Worm (Caenorhabditis elegans): ENCODE data around the gene F33C8.2.

Gene F33C8.2

ce11 chrX:14756606-14757005 is 35.4 kb downstream of the F33C8.2 start (continued):
- TF ChIP-seq egl-27 (tag; optimal IDR thresholded peaks at IDR 0.05), result no peak
- no peak for TF ChIP-seq hlh-11 (tag; optimal IDR thresholded peaks at IDR 0.05)
- no peak for TF ChIP-seq daf-19 (GFP tag; conservative IDR thresholded peaks at IDR 0.05)
- TF ChIP-seq dve-1 (tag; optimal IDR thresholded peaks at IDR 0.05; ENCODE audit: insufficient read depth), result no peak
- peak; percentile 8; the same call in 1 of the 2 replicates for TF ChIP-seq T26A8.4 (GFP tag; IDR thresholded peaks at IDR 0.05)
- TF ChIP-seq dmd-9 (GFP tag; IDR thresholded peaks at IDR 0.05), result no peak
- TF ChIP-seq nhr-77 (tag; optimal IDR thresholded peaks at IDR 0.05), result no peak
- no peak for TF ChIP-seq ZK337.2 (GFP tag; IDR thresholded peaks at IDR 0.05)
- 0 out of 2 replicates have a peak, but pooled peaks have one; percentile 39 for TF ChIP-seq nhr-42 (GFP tag; IDR thresholded peaks at IDR 0.05)
- TF ChIP-seq fos-1 (tag; optimal IDR thresholded peaks at IDR 0.05), result no peak
- TF ChIP-seq lin-39 (tag; optimal IDR thresholded peaks at IDR 0.05), result no peak
- no peak for TF ChIP-seq attf-4 (tag; optimal IDR thresholded peaks at IDR 0.05)
- no peak for TF ChIP-seq daf-8 (GFP tag; IDR thresholded peaks at IDR 0.05)
- TF ChIP-seq ceh-28 (tag; optimal IDR thresholded peaks at IDR 0.05), result no peak
- TF ChIP-seq zfp-3 (GFP tag; conservative IDR thresholded peaks at IDR 0.05), result no peak
- TF ChIP-seq ces-1 (GFP tag; optimal IDR thresholded peaks at IDR 0.05), result no peak
- TF ChIP-seq mes-2 (tag; optimal IDR thresholded peaks at IDR 0.05; ENCODE audit: poor library complexity, severe bottlenecking), result peak; percentile 41
- no peak for TF ChIP-seq aly-2 (tag; optimal IDR thresholded peaks at IDR 0.05)
- TF ChIP-seq skn-1 (tag; optimal IDR thresholded peaks at IDR 0.05), result no peak
- TF ChIP-seq nhr-76 (tag; optimal IDR thresholded peaks at IDR 0.05), result no peak
- no peak for TF ChIP-seq ctbp-1 (GFP tag; IDR thresholded peaks at IDR 0.05)
- no peak for TF ChIP-seq ama-1 (optimal IDR thresholded peaks at IDR 0.05)
- no peak for TF ChIP-seq ceh-82 (tag; optimal IDR thresholded peaks at IDR 0.05)
- no peak for TF ChIP-seq hlh-30 (tag; optimal IDR thresholded peaks at IDR 0.05; ENCODE audit: insufficient read depth)
- no peak for TF ChIP-seq ztf-11 (tag; optimal IDR thresholded peaks at IDR 0.05)
- no peak for TF ChIP-seq pha-4 (GFP tag; IDR thresholded peaks at IDR 0.05)
- no peak for TF ChIP-seq pha-4 (tag; optimal IDR thresholded peaks at IDR 0.05)
- no peak for TF ChIP-seq hif-1 (tag; optimal IDR thresholded peaks at IDR 0.05)
- no peak for TF ChIP-seq snpc-4 (tag; optimal IDR thresholded peaks at IDR 0.05)
- peak; percentile 37; the same call in 1 of the 2 replicates for TF ChIP-seq egl-43 (GFP tag; IDR thresholded peaks at IDR 0.05)
- TF ChIP-seq nhr-237 (tag; optimal IDR thresholded peaks at IDR 0.05), result no peak
- no peak for TF ChIP-seq nhr-25 (tag; optimal IDR thresholded peaks at IDR 0.05; ENCODE audit: borderline replicate concordance, insufficient read depth)
- no peak for TF ChIP-seq F10B5.3 (tag; optimal IDR thresholded peaks at IDR 0.05)
- no peak for TF ChIP-seq dmd-6 (GFP tag; IDR thresholded peaks at IDR 0.05)
- no peak for TF ChIP-seq ZK546.5 (tag; optimal IDR thresholded peaks at IDR 0.05)

DNA sequence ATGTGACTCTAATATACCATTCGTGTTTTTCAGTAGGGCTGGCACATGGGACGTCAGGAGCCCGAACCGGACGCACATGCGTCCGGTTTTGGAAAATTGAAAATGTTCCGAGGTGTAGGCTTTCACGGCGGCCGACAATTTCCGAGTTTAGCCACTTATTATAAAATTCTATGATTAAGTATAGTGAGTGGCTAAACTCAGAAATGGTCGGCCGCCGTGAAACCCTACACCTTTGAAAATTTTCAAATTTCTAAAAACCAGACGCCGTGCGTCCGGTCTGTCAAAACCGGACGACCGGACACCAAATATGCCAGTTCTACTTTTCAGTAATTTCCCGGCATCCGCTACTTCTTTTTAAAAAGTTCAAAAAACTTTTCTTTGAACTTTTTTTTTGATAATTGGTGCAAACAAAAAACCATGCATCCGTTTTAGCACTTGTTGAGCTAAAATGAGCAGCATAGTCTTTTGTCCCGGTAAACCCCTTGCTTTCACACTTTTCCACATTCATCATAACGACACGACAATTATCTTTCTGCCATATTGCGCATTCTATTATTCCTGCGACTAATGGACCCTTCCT is 36.5 kb downstream of the F33C8.2 start:
- no peak for TF ChIP-seq mxl-3 (GFP tag; optimal IDR thresholded peaks at IDR 0.05)
- peak in 1 of 2 experiments; percentile 91 for TF ChIP-seq unc-62 (GFP tag; optimal IDR thresholded peaks at IDR 0.05 in 1 of 2)
- TF ChIP-seq unc-62 (tag; optimal IDR thresholded peaks at IDR 0.05), result no peak
- TF ChIP-seq ceh-32 (tag; optimal IDR thresholded peaks at IDR 0.05; ENCODE audit: poor library complexity), result no peak
- no peak for TF ChIP-seq fkh-10 (GFP tag; optimal IDR thresholded peaks at IDR 0.05)

- TF ChIP-seq nhr-10 (tag; optimal IDR thresholded peaks at IDR 0.05), result no peak
- no peak for TF ChIP-seq daf-16 (GFP tag; optimal IDR thresholded peaks at IDR 0.05)
- TF ChIP-seq daf-16 (tag; optimal IDR thresholded peaks at IDR 0.05), result no peak
- TF ChIP-seq hlh-30 (tag; optimal IDR thresholded peaks at IDR 0.05; ENCODE audit: insufficient read depth), result no peak
- no peak for TF ChIP-seq Y105C5A.15 (GFP tag; IDR thresholded peaks at IDR 0.05)
- TF ChIP-seq snpc-1.2 (GFP tag; IDR thresholded peaks at IDR 0.05), result no peak
- no peak for TF ChIP-seq ctbp-1 (GFP tag; IDR thresholded peaks at IDR 0.05)
- no peak for TF ChIP-seq nhr-48 (tag; optimal IDR thresholded peaks at IDR 0.05)
- no peak for TF ChIP-seq nhr-11 (tag; optimal IDR thresholded peaks at IDR 0.05)
- no peak for TF ChIP-seq ztf-11 (tag; optimal IDR thresholded peaks at IDR 0.05)
- no peak for TF ChIP-seq dmd-8 (GFP tag; IDR thresholded peaks at IDR 0.05)
- TF ChIP-seq lin-1 (GFP tag; IDR thresholded peaks at IDR 0.05), result no peak
- TF ChIP-seq zfp-3 (GFP tag; conservative IDR thresholded peaks at IDR 0.05), result no peak
- TF ChIP-seq nhr-25 (tag; optimal IDR thresholded peaks at IDR 0.05; ENCODE audit: borderline replicate concordance, insufficient read depth), result no peak
- TF ChIP-seq Y5F2A.4 (GFP tag; optimal IDR thresholded peaks at IDR 0.05), result no peak
- TF ChIP-seq pqm-1 (tag; optimal IDR thresholded peaks at IDR 0.05), result no peak
- no peak for TF ChIP-seq nhr-42 (GFP tag; IDR thresholded peaks at IDR 0.05)
Observed at ce11 chrX:14759549-14759948, 38.4 kb downstream of the F33C8.2 start.
